Fruit fly (Drosophila melanogaster): ENCODE measurements around the gene ppan.

The ppan gene

DNA sequence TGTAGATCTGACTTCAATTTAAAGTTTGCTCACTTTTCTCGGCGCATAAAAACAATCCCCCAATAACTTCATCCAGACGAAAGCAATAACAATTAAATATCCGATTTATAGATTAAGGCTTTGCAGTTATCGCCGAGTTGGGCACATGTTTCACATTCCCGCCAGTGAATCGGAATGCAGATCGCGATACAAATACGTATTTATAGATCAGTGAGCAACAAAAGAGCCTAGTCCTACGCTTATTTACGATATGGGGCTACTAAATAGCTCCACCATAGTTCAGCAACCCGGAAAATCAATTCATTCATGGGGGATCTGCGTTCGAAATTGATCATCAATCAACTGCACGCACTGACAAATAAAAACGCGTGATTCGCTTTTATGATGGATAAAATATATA, 24.0 kb upstream of the ppan start:
- TF ChIP-seq Rel (GFP tag; optimal IDR thresholded peaks at IDR 0.05), result no peak
- TF ChIP-seq Rel (tag; optimal IDR thresholded peaks at IDR 0.05), result no peak
- TF ChIP-seq Hr83 (GFP tag; optimal IDR thresholded peaks at IDR 0.05; ENCODE audit: poor library complexity, severe bottlenecking), result no peak
- TF ChIP-seq pan (optimal IDR thresholded peaks at IDR 0.05), result no peak
- no peak for TF ChIP-seq sv (GFP tag; optimal IDR thresholded peaks at IDR 0.05)
- TF ChIP-seq OdsH (GFP tag; optimal IDR thresholded peaks at IDR 0.05), result no peak
- no peak for TF ChIP-seq brk (GFP tag; optimal IDR thresholded peaks at IDR 0.05)
- TF ChIP-seq tai (GFP tag; optimal IDR thresholded peaks at IDR 0.05), result no peak
- no peak for TF ChIP-seq dl (GFP tag; optimal IDR thresholded peaks at IDR 0.05; ENCODE audit: insufficient read depth in 1 of 2, partially characterized antibody in 2 of 2)
- TF ChIP-seq dmrt93B (GFP tag; optimal IDR thresholded peaks at IDR 0.05), result no peak
- TF ChIP-seq woc (GFP tag; optimal IDR thresholded peaks at IDR 0.05), result no peak
- TF ChIP-seq Dif (GFP tag; optimal IDR thresholded peaks at IDR 0.05; ENCODE audit: partially characterized antibody), result no peak

- TF ChIP-seq HLH106 (tag; optimal IDR thresholded peaks at IDR 0.05) (no peak), jim (GFP tag; optimal IDR thresholded peaks at IDR 0.05) (no peak), Hr78 (GFP tag; optimal IDR thresholded peaks at IDR 0.05) (no peak), ey (GFP tag; optimal IDR thresholded peaks at IDR 0.05) (no peak), lola (GFP tag; optimal IDR thresholded peaks at IDR 0.05) (no peak), Dfd (GFP tag; optimal IDR thresholded peaks at IDR 0.05) (no peak), OdsH (GFP tag; optimal IDR thresholded peaks at IDR 0.05) (no peak), fru (GFP tag; optimal IDR thresholded peaks at IDR 0.05) (no peak), Dif (GFP tag; optimal IDR thresholded peaks at IDR 0.05; ENCODE audit: partially characterized antibody) (no peak), foxo (GFP tag; optimal IDR thresholded peaks at IDR 0.05) (no peak), brk (GFP tag; optimal IDR thresholded peaks at IDR 0.05) (no peak), CG9705 (GFP tag; optimal IDR thresholded peaks at IDR 0.05) (no peak), usp (GFP tag; optimal IDR thresholded peaks at IDR 0.05) (no peak), CG32264 (GFP tag; optimal IDR thresholded peaks at IDR 0.05) (no peak), br (GFP tag; optimal IDR thresholded peaks at IDR 0.05) (no peak), sage (GFP tag; optimal IDR thresholded peaks at IDR 0.05) (no peak), dmrt93B (GFP tag; optimal IDR thresholded peaks at IDR 0.05) (no peak), Mio (GFP tag; optimal IDR thresholded peaks at IDR 0.05) (no peak), h (GFP tag; optimal IDR thresholded peaks at IDR 0.05) (no peak), dsf (GFP tag; optimal IDR thresholded peaks at IDR 0.05; ENCODE audit: borderline replicate concordance) (no peak)
Observed at dm6 chr3R:21092829-21093228, 23.2 kb upstream of the ppan start.

- TF ChIP-seq Jra (GFP tag; optimal IDR thresholded peaks at IDR 0.05) (peak; percentile 9), HLH106 (tag; optimal IDR thresholded peaks at IDR 0.05) (no peak), Dif (GFP tag; optimal IDR thresholded peaks at IDR 0.05; ENCODE audit: partially characterized antibody) (peak; percentile 59)
Observed at dm6 chr3R:21094292-21094691, 21.8 kb upstream of the ppan start.

DNA sequence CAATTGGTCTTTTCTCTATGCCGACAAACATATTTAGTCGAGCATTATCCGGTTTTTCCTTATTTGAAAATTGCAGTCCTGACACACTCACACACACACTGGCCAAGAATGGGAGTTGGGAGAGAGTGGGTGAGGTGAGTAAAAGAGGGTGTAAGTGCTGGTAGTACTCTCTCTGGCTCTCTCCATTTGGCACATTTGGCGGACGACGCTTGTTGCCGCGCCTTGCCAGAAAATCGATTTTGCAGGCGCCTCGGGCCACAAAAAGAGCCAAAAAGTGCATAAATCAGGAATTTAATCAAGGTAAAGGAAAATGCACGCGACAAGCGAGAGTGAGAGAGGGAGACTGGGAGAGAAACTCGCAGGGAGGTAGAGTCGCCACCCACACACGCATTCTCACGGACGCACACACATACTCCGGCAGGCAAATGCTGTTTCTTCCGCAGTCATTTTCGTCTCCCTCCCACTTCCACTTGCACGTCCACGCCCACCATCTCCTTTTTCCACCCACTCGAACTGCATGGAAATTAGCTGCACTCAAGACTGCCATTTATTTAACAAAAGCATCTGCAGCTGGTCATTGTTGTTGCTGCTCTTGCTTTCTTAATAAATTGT, 19.4 kb upstream of the ppan start:
- TF ChIP-seq fru (GFP tag; optimal IDR thresholded peaks at IDR 0.05) (no peak), dl (GFP tag; optimal IDR thresholded peaks at IDR 0.05; ENCODE audit: insufficient read depth in 1 of 2, partially characterized antibody in 2 of 2) (no peak), brk (GFP tag; optimal IDR thresholded peaks at IDR 0.05) (no peak), h (GFP tag; optimal IDR thresholded peaks at IDR 0.05) (no peak), rgr (GFP tag; optimal IDR thresholded peaks at IDR 0.05) (no peak), Vsx2 (GFP tag; optimal IDR thresholded peaks at IDR 0.05; ENCODE audit: partially characterized antibody) (no peak), dsf (GFP tag; optimal IDR thresholded peaks at IDR 0.05; ENCODE audit: borderline replicate concordance) (no peak), OdsH (GFP tag; optimal IDR thresholded peaks at IDR 0.05) (no peak), foxo (GFP tag; optimal IDR thresholded peaks at IDR 0.05) (no peak), lola (GFP tag; optimal IDR thresholded peaks at IDR 0.05) (no peak), Dif (GFP tag; optimal IDR thresholded peaks at IDR 0.05; ENCODE audit: partially characterized antibody) (no peak), N (GFP tag; optimal IDR thresholded peaks at IDR 0.05) (no peak), usp (GFP tag; optimal IDR thresholded peaks at IDR 0.05) (no peak), Jra (GFP tag; optimal IDR thresholded peaks at IDR 0.05) (no peak), sv (GFP tag; optimal IDR thresholded peaks at IDR 0.05) (no peak), Rel (GFP tag; optimal IDR thresholded peaks at IDR 0.05) (no peak), Rel (tag; optimal IDR thresholded peaks at IDR 0.05) (no peak)

Measured in whole organism, wandering third instar larva.